Worm (Caenorhabditis elegans) whole organism, L1 larva: ENCODE results near the gene F22B7.9.

Experiments used
- blmp-1 ChIP-seq: fragments of 150-350 bp; optimal IDR thresholded peaks from 2 replicates; lab custom pipeline; 2014; ENCODE audit warnings: missing biosample characterization, missing genetic modification characterization
- ces-1 ChIP-seq: fragments of 150-350 bp; optimal IDR thresholded peaks from 2 replicates; lab custom pipeline; 2014; ENCODE audit warnings: missing biosample characterization, missing genetic modification reagents, missing genetic modification characterization
- dpl-1 ChIP-seq, 3 experiments: fragments of 150-350 bp in 2 of 3; sonication (generic microtip) in 1 of 3; optimal IDR thresholded peaks; 2 replicates each; lab custom pipeline; 2014 to 2017; ENCODE audit warnings: missing biosample characterization in 3 of 3, missing genetic modification characterization in 3 of 3, missing genetic modification reagents in 3 of 3
- efl-1 ChIP-seq, 4 experiments: fragments of 150-350 bp; optimal IDR thresholded peaks in 3 of 4; peaks in 1 of 4; 1 replicate in 1 of 4; 2 replicates in 3 of 4; lab custom pipeline; 2014; ENCODE audit warnings: missing biosample characterization in 2 of 4, missing genetic modification characterization in 2 of 4, missing genetic modification reagents in 2 of 4
- jun-1 ChIP-seq: fragments of 150-350 bp; optimal IDR thresholded peaks from 2 replicates; lab custom pipeline; 2014; ENCODE audit warnings: missing biosample characterization, missing genetic modification reagents, missing genetic modification characterization
- lin-35 ChIP-seq, 2 experiments: fragments of 150-350 bp; optimal IDR thresholded peaks; 2 replicates each; lab custom pipeline; 2014; ENCODE audit warnings: missing biosample characterization in 2 of 2, missing genetic modification characterization in 2 of 2, missing genetic modification reagents in 2 of 2
- mdl-1 ChIP-seq, 2 experiments: fragments of 150-350 bp; optimal IDR thresholded peaks; 2 replicates each; lab custom pipeline; 2014 to 2017; ENCODE audit warnings: missing biosample characterization in 2 of 2, missing genetic modification characterization in 2 of 2, inconsistent platforms in 1 of 2
- nhr-11 ChIP-seq: fragments of 150-350 bp; optimal IDR thresholded peaks from 2 replicates; lab custom pipeline; 2014; ENCODE audit warnings: missing biosample characterization, missing genetic modification characterization
- nhr-237 ChIP-seq: fragments of 150-350 bp; optimal IDR thresholded peaks from 2 replicates; lab custom pipeline; 2014; ENCODE audit warnings: missing biosample characterization, missing genetic modification characterization
- snpc-4 ChIP-seq: fragments of 150-350 bp; optimal IDR thresholded peaks from 2 replicates; lab custom pipeline; 2014; ENCODE audit warnings: missing biosample characterization, missing genetic modification characterization
- tlp-1 ChIP-seq: fragments of 150-350 bp; optimal IDR thresholded peaks from 2 replicates; lab custom pipeline; 2014; ENCODE audit warnings: missing biosample characterization, missing genetic modification characterization
- ztf-11 ChIP-seq, 2 experiments: sonication (generic microtip); optimal IDR thresholded peaks; 2 replicates each; lab custom pipeline; 2016 to 2017; ENCODE audit warnings: missing genetic modification characterization in 2 of 2, missing biosample characterization in 1 of 2, missing compliant biosample characterization in 1 of 2

ce11 chrIII:8620259-8620658, 33.5 kb downstream of the F22B7.9 start:
- TF ChIP-seq tlp-1 (no peak), lin-35 (GFP tag; optimal IDR thresholded peaks at IDR 0.05; lab: Kevin White, UChicago) (no peak), ces-1 (GFP tag; lab: Kevin White, UChicago) (no peak), jun-1 (tag; lab: Kevin White, UChicago) (no peak), ztf-11 (tag; optimal IDR thresholded peaks at IDR 0.05; lab: Kevin White, UChicago) (no peak), mdl-1 (tag; optimal IDR thresholded peaks at IDR 0.05; lab: Kevin White, UChicago) (no peak), nhr-11 (tag; lab: Kevin White, UChicago) (no peak), nhr-237 (tag; lab: Kevin White, UChicago) (no peak), dpl-1 (GFP tag; optimal IDR thresholded peaks at IDR 0.05; lab: Kevin White, UChicago) (no peak), efl-1 (optimal IDR thresholded peaks at IDR 0.05; lab: Kevin White, UChicago) (no peak), efl-1 (GFP tag; optimal IDR thresholded peaks at IDR 0.05 in 1 of 2; lab: Kevin White, UChicago) (no peak), snpc-4 (tag; lab: Kevin White, UChicago) (no peak), blmp-1 (tag; lab: Kevin White, UChicago) (no peak)
